Worm (Caenorhabditis elegans) whole organism, L2 larva: ENCODE measurements around the gene ZK622.4.

ENCODE experiments used
- ZK546.5 ChIP-seq: sonication (generic microtip); optimal IDR thresholded peaks from 2 replicates; lab custom pipeline; 2017; ENCODE audit warnings: missing biosample characterization, missing genetic modification characterization
- ama-1 ChIP-seq: fragments of 150-350 bp; optimal IDR thresholded peaks from 2 replicates; lab custom pipeline; 2018; ENCODE audit warnings: inconsistent platforms
- ceh-82 ChIP-seq: fragments of 150-350 bp; optimal IDR thresholded peaks from 2 replicates; lab custom pipeline; 2014; ENCODE audit warnings: missing biosample characterization, missing genetic modification characterization
- fos-1 ChIP-seq: fragments of 150-350 bp; optimal IDR thresholded peaks from 2 replicates; lab custom pipeline; 2014; ENCODE audit warnings: missing biosample characterization, missing genetic modification characterization
- lin-39 ChIP-seq: fragments of 150-350 bp; optimal IDR thresholded peaks from 2 replicates; lab custom pipeline; 2014; ENCODE audit warnings: missing biosample characterization, missing genetic modification reagents, missing genetic modification characterization
- nhr-77 ChIP-seq: fragments of 150-350 bp; optimal IDR thresholded peaks from 2 replicates; lab custom pipeline; 2014; ENCODE audit warnings: missing biosample characterization, missing genetic modification characterization
- skn-1 ChIP-seq: sonication (generic microtip); optimal IDR thresholded peaks from 2 replicates; lab custom pipeline; 2017; ENCODE audit warnings: missing biosample characterization, missing genetic modification characterization
- unc-62 ChIP-seq: fragments of 150-350 bp; optimal IDR thresholded peaks from 2 replicates; lab custom pipeline; 2014; ENCODE audit warnings: missing biosample characterization, missing genetic modification reagents, missing genetic modification characterization
- zag-1 ChIP-seq: fragments of 150-350 bp; optimal IDR thresholded peaks from 2 replicates; lab custom pipeline; 2014; ENCODE audit warnings: missing biosample characterization, missing genetic modification characterization
- ztf-11 ChIP-seq: sonication (generic microtip); optimal IDR thresholded peaks from 2 replicates; lab custom pipeline; 2017; ENCODE audit warnings: missing biosample characterization, missing genetic modification characterization

- TF ChIP-seq ztf-11, result no peak
- no peak for TF ChIP-seq unc-62
- TF ChIP-seq ceh-82 (tag; lab: Kevin White, UChicago), result no peak
- no peak for TF ChIP-seq skn-1 (tag; lab: Kevin White, UChicago)
- TF ChIP-seq ama-1 (lab: Kevin White, UChicago), result no peak
- no peak for TF ChIP-seq fos-1
- TF ChIP-seq lin-39 (tag; lab: Kevin White, UChicago), result no peak
- no peak for TF ChIP-seq zag-1 (tag; lab: Kevin White, UChicago)
- TF ChIP-seq ZK546.5 (tag; lab: Kevin White, UChicago), result no peak
- no peak for TF ChIP-seq nhr-77 (tag; lab: Kevin White, UChicago)
Measured at ce11 chrII:5341573-5341972, 49.1 kb downstream of the ZK622.4 start.
